Worm (Caenorhabditis elegans): ENCODE measurements around the gene dpf-4.
A peak's percentile ranks its signal among the peaks of the same experiment; 100 is the strongest.

The dpf-4 gene

DNA sequence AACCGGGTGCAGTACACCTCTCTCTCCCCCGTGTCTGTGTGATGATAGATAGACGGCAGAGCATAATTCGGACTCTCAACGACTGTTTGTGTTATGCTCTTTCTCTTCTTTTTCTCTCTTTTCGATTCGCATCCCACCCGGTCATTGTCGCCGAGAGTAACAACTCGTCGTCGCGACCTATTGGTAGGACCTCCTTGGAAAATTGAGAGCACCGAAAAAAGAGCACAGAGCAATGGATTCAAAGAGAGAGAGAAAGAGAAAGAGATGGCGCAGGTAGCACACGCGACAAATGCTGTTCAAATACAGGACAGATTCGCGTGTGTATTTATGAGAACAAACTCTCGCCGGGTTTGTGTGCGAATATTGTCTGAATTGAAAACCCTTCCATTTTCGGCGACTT is 15.4 kb upstream of the dpf-4 start:
- TF ChIP-seq ces-1 (GFP tag; optimal IDR thresholded peaks at IDR 0.05) (no peak), tbx-2 (tag; optimal IDR thresholded peaks at IDR 0.05) (peak; percentile 55), nhr-47 (tag; optimal IDR thresholded peaks at IDR 0.05) (peak; percentile 13), snu-23 (GFP tag; optimal IDR thresholded peaks at IDR 0.05) (no peak), mef-2 (tag; optimal IDR thresholded peaks at IDR 0.05) (no peak), efl-1 (optimal IDR thresholded peaks at IDR 0.05) (peak in 1 of 2 experiments; percentile 4), efl-1 (GFP tag; optimal IDR thresholded peaks at IDR 0.05 in 1 of 2) (peak in 1 of 2 experiments; percentile 94), nhr-19 (GFP tag; conservative IDR thresholded peaks at IDR 0.05) (0 out of 2 replicates have a peak, but pooled peaks have one; percentile 2), lin-14 (GFP tag; optimal IDR thresholded peaks at IDR 0.05) (peak; percentile 75), ztf-4 (tag; optimal IDR thresholded peaks at IDR 0.05) (no peak), nhr-85 (tag) (no peak), nhr-71 (tag; optimal IDR thresholded peaks at IDR 0.05) (peak; percentile 70), nhr-77 (tag; optimal IDR thresholded peaks at IDR 0.05) (peak; percentile 11), nhr-20 (tag; optimal IDR thresholded peaks at IDR 0.05) (peak; percentile 34), skn-1 (tag; optimal IDR thresholded peaks at IDR 0.05) (peak; percentile 19), mdl-1 (tag; optimal IDR thresholded peaks at IDR 0.05) (peak in 1 of 2 experiments; percentile 62), lsy-2 (tag; optimal IDR thresholded peaks at IDR 0.05) (peak in 1 of 2 experiments; percentile 31), fkh-8 (tag; optimal IDR thresholded peaks at IDR 0.05) (peak; percentile 10), mep-1 (tag; optimal IDR thresholded peaks at IDR 0.05) (peak; percentile 40), rnt-1 (tag; optimal IDR thresholded peaks at IDR 0.05) (peak; percentile 18)

DNA sequence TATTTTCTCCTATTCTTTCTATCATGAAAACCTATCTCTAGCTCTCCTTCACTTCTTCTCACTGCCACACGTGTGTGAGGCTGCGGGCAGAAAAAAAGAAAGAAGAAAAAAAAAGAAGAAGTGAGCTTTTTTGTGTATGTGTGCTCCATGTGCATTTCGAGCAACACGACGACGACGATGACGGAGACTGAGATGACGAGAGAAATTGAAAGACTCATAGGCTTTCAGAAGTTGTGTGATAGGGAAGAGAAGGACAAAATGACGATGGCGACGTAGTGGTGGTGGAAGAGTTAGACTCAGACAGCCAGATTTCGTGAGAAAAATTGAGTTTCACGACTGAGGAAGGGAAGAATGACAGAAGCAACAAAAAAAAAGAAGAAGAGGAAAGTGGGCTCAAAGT is 13.6 kb upstream of the dpf-4 start:
- peak; percentile 40 for TF ChIP-seq fos-1 (tag; optimal IDR thresholded peaks at IDR 0.05)
- no peak for TF ChIP-seq snpc-4 (tag; optimal IDR thresholded peaks at IDR 0.05)
- TF ChIP-seq jun-1 (tag; optimal IDR thresholded peaks at IDR 0.05), result peak; percentile 4
- TF ChIP-seq unc-98 (GFP tag; IDR thresholded peaks at IDR 0.05), result no peak
- peak; percentile 93 for TF ChIP-seq fkh-8 (tag; optimal IDR thresholded peaks at IDR 0.05)
- TF ChIP-seq mdl-1 (tag; optimal IDR thresholded peaks at IDR 0.05), result peak; percentile 66 to 80
- no peak for TF ChIP-seq ceh-90 (tag; optimal IDR thresholded peaks at IDR 0.05)
- TF ChIP-seq lin-14 (GFP tag; optimal IDR thresholded peaks at IDR 0.05), result peak; percentile 96
- TF ChIP-seq nhr-19 (GFP tag; conservative IDR thresholded peaks at IDR 0.05), result 0 out of 2 replicates have a peak, but pooled peaks have one; percentile 27
- TF ChIP-seq hpl-2 (GFP tag; optimal IDR thresholded peaks at IDR 0.05), result no peak
- TF ChIP-seq dpl-1 (GFP tag; optimal IDR thresholded peaks at IDR 0.05), result peak; percentile 6 to 33 (median 17)
- TF ChIP-seq sptf-1 (tag; optimal IDR thresholded peaks at IDR 0.05), result no peak
- TF ChIP-seq nhr-85 (tag), result no peak
- peak; percentile 12 for TF ChIP-seq ceh-8 (GFP tag; optimal IDR thresholded peaks at IDR 0.05)
- TF ChIP-seq sox-4 (tag; optimal IDR thresholded peaks at IDR 0.05), result peak; percentile 34
- TF ChIP-seq mep-1 (tag; optimal IDR thresholded peaks at IDR 0.05), result peak; percentile 82
- TF ChIP-seq tbx-2 (tag; optimal IDR thresholded peaks at IDR 0.05), result peak; percentile 62
- peak; percentile 3 for TF ChIP-seq nhr-11 (tag; optimal IDR thresholded peaks at IDR 0.05)
- TF ChIP-seq nhr-28 (tag; optimal IDR thresholded peaks at IDR 0.05), result no peak
- no peak for TF ChIP-seq ceh-63 (GFP tag; optimal IDR thresholded peaks at IDR 0.05)
- no peak for TF ChIP-seq ama-1 (optimal IDR thresholded peaks at IDR 0.05)
- no peak for TF ChIP-seq nhr-12 (tag; optimal IDR thresholded peaks at IDR 0.05)
- TF ChIP-seq isw-1 (GFP tag; IDR thresholded peaks at IDR 0.05), result peak; percentile 51
- peak; percentile 60 for TF ChIP-seq egl-13 (tag; optimal IDR thresholded peaks at IDR 0.05)
- peak; percentile 7 for TF ChIP-seq lin-13 (GFP tag; optimal IDR thresholded peaks at IDR 0.05)
- peak in 1 of 2 experiments; percentile 46 for TF ChIP-seq egl-27 (tag; optimal IDR thresholded peaks at IDR 0.05)
- TF ChIP-seq unc-62 (GFP tag; optimal IDR thresholded peaks at IDR 0.05), result no peak
- TF ChIP-seq rnt-1 (tag; optimal IDR thresholded peaks at IDR 0.05), result peak; percentile 47
- TF ChIP-seq xbp-1 (tag; optimal IDR thresholded peaks at IDR 0.05), result peak; percentile 58
- peak; percentile 29 for TF ChIP-seq pag-3 (tag; optimal IDR thresholded peaks at IDR 0.05; ENCODE audit: borderline replicate concordance, insufficient read depth)
- no peak for TF ChIP-seq elt-2 (tag; optimal IDR thresholded peaks at IDR 0.05)
- peak in 2 of 3 experiments; percentile 37 to 73 for TF ChIP-seq ceh-82 (tag; optimal IDR thresholded peaks at IDR 0.05)
- no peak for TF ChIP-seq fkh-4 (tag; optimal IDR thresholded peaks at IDR 0.05; ENCODE audit: borderline replicate concordance)
- TF ChIP-seq efl-1 (optimal IDR thresholded peaks at IDR 0.05), result peak; percentile 54
- peak; percentile 33 to 74 for TF ChIP-seq efl-1 (GFP tag; optimal IDR thresholded peaks at IDR 0.05 in 1 of 2)
- peak; percentile 45 to 87 for TF ChIP-seq lsy-2 (tag; optimal IDR thresholded peaks at IDR 0.05)
- TF ChIP-seq aha-1 (tag; optimal IDR thresholded peaks at IDR 0.05), result no peak
- peak; percentile 78 for TF ChIP-seq swsn-7 (tag; optimal IDR thresholded peaks at IDR 0.05)
- peak; percentile 82 for TF ChIP-seq unc-86 (tag; optimal IDR thresholded peaks at IDR 0.05)
- no peak for TF ChIP-seq hlh-4 (tag; optimal IDR thresholded peaks at IDR 0.05)
- peak; percentile 37 for TF ChIP-seq nhr-20 (tag; optimal IDR thresholded peaks at IDR 0.05)
- TF ChIP-seq mef-2 (tag; optimal IDR thresholded peaks at IDR 0.05), result no peak
- no peak for TF ChIP-seq lir-3 (tag; optimal IDR thresholded peaks at IDR 0.05; ENCODE audit: poor library complexity)

Data from whole organism, L1 larva.